Worm (Caenorhabditis elegans) whole organism, L1 larva: ENCODE measurements around the gene bath-47.

ENCODE experiments used
- ces-1 ChIP-seq: fragments of 150-350 bp; optimal IDR thresholded peaks from 2 replicates; lab custom pipeline; 2014; ENCODE audit warnings: missing biosample characterization, missing genetic modification reagents, missing genetic modification characterization
- elt-3 ChIP-seq, 6 experiments: fragments of 150-350 bp in 1 of 6; sonication (generic microtip); optimal IDR thresholded peaks; 2 replicates each; lab custom pipeline; 2017 to 2018; ENCODE audit warnings: missing biosample characterization in 6 of 6, missing genetic modification characterization in 6 of 6, inconsistent platforms in 1 of 6
- nhr-28 ChIP-seq: fragments of 150-350 bp; optimal IDR thresholded peaks from 2 replicates; lab custom pipeline; 2014; ENCODE audit warnings: missing biosample characterization, missing genetic modification characterization
- unc-62 ChIP-seq: fragments of 150-350 bp; optimal IDR thresholded peaks from 2 replicates; lab custom pipeline; 2014; ENCODE audit warnings: missing biosample characterization, missing genetic modification reagents, missing genetic modification characterization

- TF ChIP-seq unc-62 (GFP tag; lab: Kevin White, UChicago) (no peak), ces-1 (GFP tag; lab: Kevin White, UChicago) (no peak), elt-3 (tag; optimal IDR thresholded peaks at IDR 0.05; lab: Kevin White, UChicago) (no peak), nhr-28 (tag; lab: Kevin White, UChicago) (no peak)
These were observed 24.8 kb upstream of the bath-47 start for ce11 chrII:1576772-1577171.
